Worm (Caenorhabditis elegans) whole organism, mixed stage, embryonic: Measurements from ENCODE around the gene his-32.
"Not testable (repeated sequence)": the region's sequence is repeated elsewhere in the genome, so short reads cannot be mapped to it uniquely, and the experiment has no call there.

Experiments
- M03D4.4 ChIP-seq: sonication (generic microtip); optimal IDR thresholded peaks from 2 replicates; lab custom pipeline; 2017; ENCODE audit warnings: mild to moderate bottlenecking, missing genetic modification characterization, missing compliant biosample characterization
- bed-3 ChIP-seq: fragments of 200-800 bp; sonication (Bioruptor generic); optimal IDR thresholded peaks from 3 replicates; lab custom pipeline; 2018; ENCODE audit warnings: mild to moderate bottlenecking, missing genetic modification characterization, moderate library complexity, missing compliant biosample characterization
- blmp-1 ChIP-seq: fragments of 150-350 bp; optimal IDR thresholded peaks from 2 replicates; lab custom pipeline; 2014; ENCODE audit warnings: missing biosample characterization, missing genetic modification characterization
- ceh-39 ChIP-seq: fragments of 150-350 bp; optimal IDR thresholded peaks from 2 replicates; lab custom pipeline; 2014; ENCODE audit warnings: missing biosample characterization, missing genetic modification characterization
- ceh-43 ChIP-seq: fragments of 200-800 bp; sonication (Bioruptor generic); optimal IDR thresholded peaks from 2 replicates; lab custom pipeline; 2018; ENCODE audit warnings: mild to moderate bottlenecking, missing genetic modification characterization, moderate library complexity, missing compliant biosample characterization
- cnd-1 ChIP-seq: fragments of 200-800 bp; sonication (Bioruptor generic); optimal IDR thresholded peaks from 2 replicates; lab custom pipeline; 2018; ENCODE audit warnings: mild to moderate bottlenecking, missing genetic modification characterization, missing compliant biosample characterization
- drap-1 ChIP-seq: fragments of 200-800 bp; sonication (Bioruptor generic); optimal IDR thresholded peaks from 3 replicates; lab custom pipeline; 2018; ENCODE audit warnings: mild to moderate bottlenecking, missing genetic modification characterization, missing compliant biosample characterization
- elt-1 ChIP-seq: sonication (generic microtip); optimal IDR thresholded peaks from 2 replicates; lab custom pipeline; 2017; ENCODE audit warnings: missing genetic modification characterization, mild to moderate bottlenecking, missing compliant biosample characterization, antibody characterized with exemption, moderate library complexity, borderline replicate concordance; ENCODE audit not compliant: insufficient read depth
- elt-3 ChIP-seq: fragments of 150-350 bp; optimal IDR thresholded peaks from 2 replicates; lab custom pipeline; 2014; ENCODE audit warnings: missing biosample characterization, missing genetic modification characterization
- flh-1 ChIP-seq: fragments of 200-800 bp; sonication (Bioruptor generic); optimal IDR thresholded peaks from 2 replicates; lab custom pipeline; 2018; ENCODE audit warnings: mild to moderate bottlenecking, missing genetic modification characterization, moderate library complexity, missing compliant biosample characterization
- ham-2 ChIP-seq: fragments of 200-800 bp; sonication (Bioruptor generic); optimal IDR thresholded peaks from 2 replicates; lab custom pipeline; 2018; ENCODE audit warnings: mild to moderate bottlenecking, missing genetic modification characterization, missing compliant biosample characterization
- hlh-1 ChIP-seq: fragments of 150-350 bp; optimal IDR thresholded peaks from 2 replicates; lab custom pipeline; 2014; ENCODE audit warnings: missing biosample characterization, missing genetic modification reagents, missing genetic modification characterization
- lin-13 ChIP-seq: fragments of 150-350 bp; optimal IDR thresholded peaks from 2 replicates; lab custom pipeline; 2014; ENCODE audit warnings: missing biosample characterization, missing genetic modification characterization
- lin-32 ChIP-seq: fragments of 200-800 bp; sonication (Bioruptor generic); optimal IDR thresholded peaks from 2 replicates; lab custom pipeline; 2018; ENCODE audit warnings: mild to moderate bottlenecking, missing genetic modification characterization, missing compliant biosample characterization
- lsy-2 ChIP-seq: fragments of 150-350 bp; optimal IDR thresholded peaks from 2 replicates; lab custom pipeline; 2014; ENCODE audit warnings: missing biosample characterization, missing genetic modification characterization
- mab-5 ChIP-seq: fragments of 150-350 bp; optimal IDR thresholded peaks from 2 replicates; lab custom pipeline; 2014; ENCODE audit warnings: missing biosample characterization, missing genetic modification characterization
- mep-1 ChIP-seq: fragments of 150-350 bp; optimal IDR thresholded peaks from 2 replicates; lab custom pipeline; 2017; ENCODE audit warnings: missing biosample characterization, missing genetic modification reagents, missing genetic modification characterization, inconsistent platforms
- mls-2 ChIP-seq: sonication (generic microtip); optimal IDR thresholded peaks from 2 replicates; lab custom pipeline; 2016; ENCODE audit warnings: mild to moderate bottlenecking, missing genetic modification characterization, moderate library complexity, missing compliant biosample characterization
- nhr-12 ChIP-seq: fragments of 150-350 bp; optimal IDR thresholded peaks from 2 replicates; lab custom pipeline; 2014; ENCODE audit warnings: missing biosample characterization, missing genetic modification characterization
- nhr-2 ChIP-seq: fragments of 150-350 bp; optimal IDR thresholded peaks from 2 replicates; lab custom pipeline; 2014; ENCODE audit warnings: missing biosample characterization, missing genetic modification characterization
- nhr-76 ChIP-seq: sonication (generic microtip); optimal IDR thresholded peaks from 2 replicates; lab custom pipeline; 2017; ENCODE audit warnings: missing biosample characterization, missing genetic modification characterization
- pha-4 ChIP-seq: fragments of 150-350 bp; optimal IDR thresholded peaks from 2 replicates; lab custom pipeline; 2018; ENCODE audit warnings: missing biosample characterization, missing genetic modification reagents, missing genetic modification characterization
- sem-2 ChIP-seq: fragments of 200-800 bp; sonication (Bioruptor generic); optimal IDR thresholded peaks from 2 replicates; lab custom pipeline; 2018; ENCODE audit warnings: mild to moderate bottlenecking, missing genetic modification characterization, missing compliant biosample characterization
- snpc-4 ChIP-seq: fragments of 150-350 bp; optimal IDR thresholded peaks from 2 replicates; lab custom pipeline; 2014; ENCODE audit warnings: missing biosample characterization, missing genetic modification characterization
- tbx-8 ChIP-seq: fragments of 200-800 bp; sonication (Bioruptor generic); optimal IDR thresholded peaks from 2 replicates; lab custom pipeline; 2018; ENCODE audit warnings: mild to moderate bottlenecking, missing genetic modification characterization, moderate library complexity, missing compliant biosample characterization
- unc-120 ChIP-seq: sonication (generic microtip); optimal IDR thresholded peaks from 2 replicates; lab custom pipeline; 2017; ENCODE audit warnings: missing genetic modification characterization, missing compliant biosample characterization; ENCODE audit not compliant: poor library complexity, severe bottlenecking
- unc-39 ChIP-seq: fragments of 150-350 bp; optimal IDR thresholded peaks from 2 replicates; lab custom pipeline; 2014; ENCODE audit warnings: missing biosample characterization, missing genetic modification characterization
- unc-62 ChIP-seq: fragments of 150-350 bp; optimal IDR thresholded peaks from 2 replicates; lab custom pipeline; 2014; ENCODE audit warnings: missing biosample characterization, missing genetic modification reagents, missing genetic modification characterization
- zip-8 ChIP-seq: fragments of 150-350 bp; optimal IDR thresholded peaks from 2 replicates; lab custom pipeline; 2014; ENCODE audit warnings: missing biosample characterization, missing genetic modification characterization
- ztf-11 ChIP-seq: fragments of 150-350 bp; optimal IDR thresholded peaks from 2 replicates; lab custom pipeline; 2014; ENCODE audit warnings: missing biosample characterization, missing genetic modification characterization

his-32 gene

DNA sequence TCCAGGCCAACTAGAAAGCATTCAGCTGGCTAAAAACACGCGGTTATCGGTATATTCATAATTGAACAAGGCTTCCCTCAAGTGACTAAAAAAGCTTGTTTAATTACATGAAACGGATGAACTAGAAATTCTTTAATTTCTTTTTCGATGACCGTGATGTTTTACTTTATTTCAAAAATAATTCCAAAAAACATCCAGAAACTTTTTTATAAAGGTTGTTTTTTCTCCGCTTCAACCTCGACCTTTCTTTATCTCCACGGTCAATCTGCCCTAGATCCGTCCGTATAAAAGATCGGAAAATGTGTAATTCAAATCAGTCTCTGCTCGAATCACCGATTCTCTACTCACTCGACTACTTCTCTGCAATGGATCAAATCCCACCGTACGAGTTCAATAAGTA, 11.4 kb downstream of the his-32 start, which contains the start of gene F17E9.5:
F17E9.5 (plus strand) TSS at position 301 of the 400 bp plus-strand sequence.
- no peak for TF ChIP-seq tbx-8

DNA sequence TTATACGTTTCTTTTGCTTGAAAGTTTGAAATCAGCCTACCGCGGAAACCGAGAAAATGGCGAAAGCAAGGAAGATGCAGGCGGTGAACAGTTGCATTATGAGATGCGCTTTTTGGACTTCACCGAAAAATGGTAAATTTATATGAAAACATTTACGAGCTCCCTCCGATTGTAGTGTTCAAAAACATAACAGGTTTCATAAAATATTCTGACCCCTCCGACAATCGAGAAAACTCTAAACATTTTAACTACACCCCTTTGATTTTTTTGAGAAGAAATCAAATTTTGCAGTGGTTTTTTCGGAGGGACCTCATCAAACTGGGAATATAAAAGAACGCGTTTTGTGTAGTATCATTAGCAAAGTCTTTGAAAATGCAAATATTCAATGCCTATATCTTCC, 12.9 kb downstream of the his-32 start, which contains the start of the genes F17E9.18 and F17E9.15:
F17E9.18 (minus strand) TSS at position 101 of the 400 bp plus-strand sequence.
F17E9.15 (plus strand) TSS at position 368 of the 400 bp plus-strand sequence.
- TF ChIP-seq drap-1 (GFP tag; lab: Kevin White, UChicago) (no peak), M03D4.4 (tag; lab: Kevin White, UChicago) (no peak), ceh-43 (GFP tag; lab: Kevin White, UChicago) (no peak), ztf-11 (tag; lab: Kevin White, UChicago) (no peak), unc-62 (no peak), nhr-76 (tag; lab: Kevin White, UChicago) (no peak), elt-1 (tag; lab: Kevin White, UChicago) (no peak), mls-2 (tag; lab: Kevin White, UChicago) (no peak), cnd-1 (no peak), mep-1 (tag; lab: Kevin White, UChicago) (no peak), snpc-4 (tag; lab: Kevin White, UChicago) (no peak), blmp-1 (tag; lab: Kevin White, UChicago) (no peak), flh-1 (GFP tag; lab: Kevin White, UChicago) (no peak), zip-8 (no peak), elt-3 (no peak), nhr-2 (tag; lab: Kevin White, UChicago) (no peak), unc-120 (tag; lab: Kevin White, UChicago) (no peak), lsy-2 (tag; lab: Kevin White, UChicago) (no peak), pha-4 (tag; lab: Kevin White, UChicago) (no peak), nhr-12 (tag; lab: Kevin White, UChicago) (no peak)

DNA sequence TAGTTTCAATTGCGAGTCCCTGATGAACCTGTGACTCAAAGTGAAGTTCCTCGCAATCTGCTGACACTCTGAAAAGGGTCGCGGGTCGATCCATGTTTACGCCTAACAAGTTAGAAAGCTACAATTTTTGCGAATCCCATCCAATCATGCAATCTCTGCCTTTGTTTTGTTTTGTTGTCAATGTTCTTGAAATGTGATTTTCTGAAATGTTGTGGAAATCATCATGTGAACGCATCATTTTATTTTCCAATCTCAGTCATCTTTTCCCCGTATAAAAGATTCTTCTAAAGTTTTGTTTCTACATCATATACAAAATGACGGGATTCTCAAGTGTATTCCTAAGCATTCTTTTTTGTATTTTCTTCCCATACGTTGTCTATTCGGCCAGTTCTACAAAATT, 14.0 kb downstream of the his-32 start, which contains the start of gene F17E9.4:
F17E9.4 (plus strand) TSS at position 301 of the 400 bp plus-strand sequence.
- TF ChIP-seq sem-2 (GFP tag; lab: Kevin White, UChicago) (no peak), unc-39 (no peak), zip-8 (no peak), ceh-43 (GFP tag; lab: Kevin White, UChicago) (no peak), cnd-1 (no peak)

DNA sequence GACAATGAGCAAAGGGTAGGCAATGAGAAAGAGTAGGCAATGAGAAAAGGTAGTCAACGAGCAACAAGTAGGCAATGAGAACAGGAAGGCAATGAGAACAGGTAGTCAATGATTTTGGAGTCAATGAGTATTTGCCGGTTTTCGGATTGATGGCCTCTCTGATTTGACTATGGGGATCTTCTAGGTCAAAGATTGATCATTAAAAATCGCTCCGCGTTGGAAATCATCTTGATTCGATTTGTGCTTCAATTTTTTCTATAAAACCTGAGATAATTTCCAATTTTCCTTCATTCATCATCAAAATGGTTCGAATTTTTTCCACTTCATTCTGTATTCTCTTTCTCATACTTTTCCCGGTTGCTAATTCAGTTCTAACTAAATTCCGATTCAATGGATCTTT, 17.9 kb downstream of the his-32 start, which contains the start of gene F17E9.16:
F17E9.16 (plus strand) TSS at position 301 of the 400 bp plus-strand sequence.
- TF ChIP-seq snpc-4 (tag; lab: Kevin White, UChicago); tbx-8; mab-5: not testable (repeated sequence)

DNA sequence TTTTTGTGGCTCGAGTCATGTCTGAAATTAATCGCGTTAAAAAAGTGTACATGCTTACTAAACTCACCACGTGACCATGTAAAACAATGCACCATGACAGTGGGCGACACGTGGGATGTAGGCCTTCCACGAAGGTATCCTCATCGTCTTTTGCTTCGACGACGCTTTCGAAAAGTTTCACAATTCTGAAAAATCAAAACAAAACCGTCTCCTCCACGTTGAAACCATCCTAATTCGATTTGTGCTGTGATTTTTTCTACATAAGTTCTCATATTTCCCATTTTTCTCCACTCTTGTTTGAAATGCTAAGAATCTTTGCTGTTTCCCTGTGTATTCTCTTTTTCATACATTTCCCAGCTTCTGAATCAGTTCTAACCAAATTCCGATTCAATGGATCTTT, 20.5 kb downstream of the his-32 start, which contains the start of gene F17E9.3:
F17E9.3 (plus strand) TSS at position 301 of the 400 bp plus-strand sequence.
- no peak for TF ChIP-seq ham-2 (GFP tag; lab: Kevin White, UChicago)
- TF ChIP-seq elt-3, result no peak
- no peak for TF ChIP-seq M03D4.4 (tag; lab: Kevin White, UChicago)
- no peak for TF ChIP-seq blmp-1 (tag; lab: Kevin White, UChicago)
- no peak for TF ChIP-seq ceh-39
- TF ChIP-seq snpc-4 (tag; lab: Kevin White, UChicago), result no peak
- TF ChIP-seq lsy-2 (tag; lab: Kevin White, UChicago), result no peak
- no peak for TF ChIP-seq lin-13
- no peak for TF ChIP-seq elt-1 (tag; lab: Kevin White, UChicago)
- TF ChIP-seq mep-1 (tag; lab: Kevin White, UChicago), result no peak
- TF ChIP-seq nhr-76 (tag; lab: Kevin White, UChicago), result no peak
- TF ChIP-seq bed-3 (GFP tag; lab: Kevin White, UChicago), result no peak
- no peak for TF ChIP-seq nhr-12 (tag; lab: Kevin White, UChicago)
- no peak for TF ChIP-seq pha-4 (tag; lab: Kevin White, UChicago)
- no peak for TF ChIP-seq mab-5
- no peak for TF ChIP-seq tbx-8
- no peak for TF ChIP-seq nhr-2 (tag; lab: Kevin White, UChicago)

DNA sequence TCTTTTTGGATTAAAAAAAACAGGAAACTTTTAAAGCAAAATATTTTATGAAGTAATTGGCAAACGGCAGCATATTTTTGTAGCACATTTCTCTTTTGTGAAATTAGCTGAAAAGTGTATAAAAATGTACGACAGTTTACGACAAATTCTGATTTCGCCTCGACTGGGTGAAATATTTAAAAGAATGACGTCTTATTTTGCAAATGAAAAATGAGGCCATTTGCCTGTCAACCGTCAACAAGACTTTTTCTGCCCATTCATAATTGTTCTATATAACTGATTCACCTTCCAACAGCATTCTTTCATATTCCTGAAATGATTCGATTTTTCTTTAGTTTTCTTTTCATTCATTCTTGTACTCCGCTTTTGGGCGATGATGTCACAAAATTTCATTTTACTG, 21.5 kb downstream of the his-32 start, which contains the start of the genes F17E9.2 and col-116:
F17E9.2 (plus strand) TSS at position 301 of the 400 bp plus-strand sequence.
col-116 (plus strand) TSS at position 315 of the 400 bp plus-strand sequence.
- no peak for TF ChIP-seq drap-1 (GFP tag; lab: Kevin White, UChicago)
- TF ChIP-seq bed-3 (GFP tag; lab: Kevin White, UChicago), result no peak
- TF ChIP-seq ztf-11 (tag; lab: Kevin White, UChicago), result no peak
- TF ChIP-seq mls-2 (tag; lab: Kevin White, UChicago), result no peak
- TF ChIP-seq tbx-8, result no peak
- TF ChIP-seq hlh-1 (tag; lab: Kevin White, UChicago), result no peak
- no peak for TF ChIP-seq lsy-2 (tag; lab: Kevin White, UChicago)
- no peak for TF ChIP-seq ham-2 (GFP tag; lab: Kevin White, UChicago)
- TF ChIP-seq lin-32 (GFP tag; lab: Kevin White, UChicago), result no peak
